Worm (Caenorhabditis elegans) whole organism, L4 larva: ENCODE results near the gene C47D12.5.

ENCODE experiments used
- F44E2.7 ChIP-seq: fragments of 200-800 bp; sonication (Bioruptor generic); IDR thresholded peaks from 2 replicates; pipeline ENCODE4 v2.1.2; 2022; ENCODE audit warnings: missing genetic modification characterization, missing compliant biosample characterization
- R02D3.7 ChIP-seq: fragments of 150-350 bp; sonication (generic microtip); optimal IDR thresholded peaks from 3 replicates; lab custom pipeline; 2014; ENCODE audit warnings: missing biosample characterization, missing genetic modification characterization
- T26A8.4 ChIP-seq: fragments of 200-800 bp; sonication (Bioruptor generic); IDR thresholded peaks from 2 replicates; pipeline ENCODE4 v1.3.6; 2022; ENCODE audit warnings: missing genetic modification characterization, missing compliant biosample characterization
- Y105C5A.15 ChIP-seq: fragments of 200-800 bp; sonication (Bioruptor generic); IDR thresholded peaks from 2 replicates; pipeline ENCODE4 v1.3.6; 2022; ENCODE audit warnings: missing genetic modification characterization, missing compliant biosample characterization
- Y48G9A.11 ChIP-seq: fragments of 200-800 bp; sonication (Bioruptor generic); IDR thresholded peaks from 2 replicates; pipeline ENCODE4 v1.3.6; 2022; ENCODE audit warnings: missing genetic modification reagents, missing genetic modification characterization, missing compliant biosample characterization
- Y5F2A.4 ChIP-seq: fragments of 200-800 bp; sonication (Bioruptor generic); optimal IDR thresholded peaks from 2 replicates; lab custom pipeline; 2018; ENCODE audit warnings: mild to moderate bottlenecking, missing genetic modification characterization, missing compliant biosample characterization
- Y75B8A.6 ChIP-seq: fragments of 200-800 bp; sonication (Bioruptor generic); IDR thresholded peaks from 2 replicates; pipeline ENCODE4 v1.3.6; 2022; ENCODE audit warnings: missing genetic modification reagents, missing genetic modification characterization, missing compliant biosample characterization
- ZK337.2 ChIP-seq: fragments of 200-800 bp; sonication (Bioruptor generic); IDR thresholded peaks from 2 replicates; pipeline ENCODE4 v1.3.6; 2022; ENCODE audit warnings: missing genetic modification reagents, missing genetic modification characterization, missing compliant biosample characterization
- aha-1 ChIP-seq: fragments of 150-350 bp; peaks from one replicate; lab custom pipeline; 2014; ENCODE audit warnings: missing biosample characterization, missing genetic modification characterization
- ama-1 ChIP-seq: fragments of 150-350 bp; optimal IDR thresholded peaks from 2 replicates; lab custom pipeline; 2014; ENCODE audit warnings: inconsistent platforms, mixed read lengths
- attf-4 ChIP-seq: sonication (generic microtip); optimal IDR thresholded peaks from 3 replicates; lab custom pipeline; 2017; ENCODE audit warnings: missing biosample characterization, missing genetic modification characterization
- ceh-44 ChIP-seq: fragments of 200-800 bp; sonication (Bioruptor generic); IDR thresholded peaks from 2 replicates; pipeline ENCODE4 v1.3.6; 2022; ENCODE audit warnings: missing genetic modification reagents, missing genetic modification characterization, missing compliant biosample characterization
- ceh-62 ChIP-seq: sonication (generic microtip); optimal IDR thresholded peaks from 2 replicates; lab custom pipeline; 2017; ENCODE audit warnings: missing biosample characterization, missing genetic modification characterization
- ceh-82 ChIP-seq: sonication (generic microtip); optimal IDR thresholded peaks from 2 replicates; lab custom pipeline; 2017; ENCODE audit warnings: missing biosample characterization, missing genetic modification characterization
- ces-1 ChIP-seq: fragments of 150-350 bp; sonication (generic microtip); optimal IDR thresholded peaks from 4 replicates; lab custom pipeline; 2014; ENCODE audit warnings: missing biosample characterization, missing genetic modification reagents, missing genetic modification characterization
- cey-2 ChIP-seq: sonication (generic microtip); optimal IDR thresholded peaks from 3 replicates; lab custom pipeline; 2017; ENCODE audit warnings: missing genetic modification characterization, mild to moderate bottlenecking, missing compliant biosample characterization, antibody characterized with exemption, borderline replicate concordance; ENCODE audit not compliant: insufficient read depth
- ctbp-1 ChIP-seq: fragments of 200-800 bp; sonication (Bioruptor generic); IDR thresholded peaks from 2 replicates; pipeline ENCODE4 v1.3.6; 2022; ENCODE audit warnings: missing genetic modification reagents, missing genetic modification characterization, missing compliant biosample characterization
- daf-12 ChIP-seq: fragments of 150-350 bp; optimal IDR thresholded peaks from 2 replicates; lab custom pipeline; 2014; ENCODE audit warnings: missing biosample characterization, missing genetic modification reagents, missing genetic modification characterization
- daf-16 ChIP-seq, 3 experiments: sonication (generic microtip); optimal IDR thresholded peaks; 2 replicates each; lab custom pipeline; 2016 to 2017; ENCODE audit warnings: missing genetic modification characterization in 3 of 3, missing genetic modification reagents in 3 of 3, mild to moderate bottlenecking in 2 of 3, missing compliant biosample characterization in 2 of 3, missing biosample characterization in 1 of 3, moderate library complexity in 1 of 3
- daf-8 ChIP-seq: fragments of 200-800 bp; sonication (Bioruptor generic); IDR thresholded peaks from 2 replicates; pipeline ENCODE4 v1.3.6; 2022; ENCODE audit warnings: missing genetic modification characterization, missing compliant biosample characterization
- dpl-1 ChIP-seq: fragments of 150-350 bp; optimal IDR thresholded peaks from 2 replicates; lab custom pipeline; 2014; ENCODE audit warnings: missing biosample characterization, missing genetic modification reagents, missing genetic modification characterization
- gei-8 ChIP-seq: fragments of 200-800 bp; sonication (Bioruptor generic); optimal IDR thresholded peaks from 2 replicates; lab custom pipeline; 2018; ENCODE audit warnings: mild to moderate bottlenecking, missing genetic modification characterization, missing compliant biosample characterization
- hif-1 ChIP-seq, 2 experiments: sonication (generic microtip); optimal IDR thresholded peaks; 2 replicates each; lab custom pipeline; 2016 to 2017; ENCODE audit warnings: missing compliant biosample characterization in 2 of 2, missing genetic modification characterization in 2 of 2, missing genetic modification reagents in 2 of 2, missing genotype in 2 of 2, mild to moderate bottlenecking in 1 of 2
- hlh-11 ChIP-seq: fragments of 200-800 bp; sonication (Bioruptor generic); optimal IDR thresholded peaks from 2 replicates; lab custom pipeline; 2018; ENCODE audit warnings: mild to moderate bottlenecking, missing genetic modification characterization, missing compliant biosample characterization
- hlh-30 ChIP-seq: sonication (generic microtip); optimal IDR thresholded peaks from 2 replicates; lab custom pipeline; 2017; ENCODE audit warnings: antibody characterized with exemption, mild to moderate bottlenecking, missing genetic modification characterization, missing compliant biosample characterization; ENCODE audit not compliant: insufficient read depth
- hmg-1.1 ChIP-seq: fragments of 200-800 bp; sonication (Bioruptor generic); IDR thresholded peaks from 2 replicates; pipeline ENCODE4 v1.3.6; 2022; ENCODE audit warnings: missing genetic modification reagents, missing genetic modification characterization, missing compliant biosample characterization
- lim-7 ChIP-seq: fragments of 200-800 bp; sonication (Bioruptor generic); IDR thresholded peaks from 2 replicates; pipeline ENCODE4 v1.3.6; 2022; ENCODE audit warnings: missing genetic modification characterization, missing compliant biosample characterization
- lin-13 ChIP-seq: fragments of 150-350 bp; optimal IDR thresholded peaks from 2 replicates; lab custom pipeline; 2014; ENCODE audit warnings: missing biosample characterization, missing genetic modification reagents, missing genetic modification characterization
- lir-3 ChIP-seq: sonication (generic microtip); optimal IDR thresholded peaks from 2 replicates; lab custom pipeline; 2016; ENCODE audit warnings: mild to moderate bottlenecking, missing genetic modification characterization, missing compliant biosample characterization
- madf-5 ChIP-seq, 2 experiments: fragments of 200-800 bp; sonication (Bioruptor generic); IDR thresholded peaks; 2 replicates each; pipeline ENCODE4 v1.3.6; 2022; ENCODE audit warnings: missing compliant biosample characterization in 2 of 2, missing genetic modification characterization in 2 of 2
- mdt-29 ChIP-seq: fragments of 200-800 bp; sonication (Bioruptor generic); IDR thresholded peaks from 2 replicates; pipeline ENCODE4 v1.3.6; 2022; ENCODE audit warnings: missing genetic modification reagents, missing genetic modification characterization, missing compliant biosample characterization
- mxl-2 ChIP-seq: fragments of 200-800 bp; sonication (Bioruptor generic); conservative IDR thresholded peaks from 2 replicates; pipeline ENCODE4 v1.3.6; 2022; ENCODE audit warnings: missing genetic modification reagents, missing genetic modification characterization, missing compliant biosample characterization
- mxl-3 ChIP-seq: fragments of 200-800 bp; sonication (Bioruptor generic); optimal IDR thresholded peaks from 2 replicates; lab custom pipeline; 2018; ENCODE audit warnings: mild to moderate bottlenecking, missing genetic modification characterization, missing compliant biosample characterization
- nhr-11 ChIP-seq: fragments of 150-350 bp; optimal IDR thresholded peaks from 2 replicates; lab custom pipeline; 2014; ENCODE audit warnings: missing biosample characterization, missing genetic modification characterization
- nhr-237 ChIP-seq: sonication (generic microtip); optimal IDR thresholded peaks from 2 replicates; lab custom pipeline; 2017; ENCODE audit warnings: missing biosample characterization, missing genetic modification characterization
- nhr-6 ChIP-seq: fragments of 150-350 bp; optimal IDR thresholded peaks from 2 replicates; lab custom pipeline; 2014; ENCODE audit warnings: missing biosample characterization, missing genetic modification characterization
- nhr-76 ChIP-seq: fragments of 150-350 bp; optimal IDR thresholded peaks from 2 replicates; lab custom pipeline; 2014; ENCODE audit warnings: missing biosample characterization, missing genetic modification characterization
- pha-4 ChIP-seq, 2 experiments: fragments of 150-350 bp in 1 of 2; fragments of 200-800 bp in 1 of 2; sonication (Bioruptor generic) in 1 of 2; IDR thresholded peaks in 1 of 2; optimal IDR thresholded peaks in 1 of 2; 2 replicates each; pipeline versions ENCODE4 v1.3.6 to Lab custom; 2014 to 2022; ENCODE audit warnings: missing genetic modification characterization in 2 of 2, missing genetic modification reagents in 2 of 2, missing biosample characterization in 1 of 2, missing compliant biosample characterization in 1 of 2
- php-3 ChIP-seq: fragments of 200-800 bp; sonication (Bioruptor generic); IDR thresholded peaks from 2 replicates; pipeline ENCODE4 v1.3.6; 2022; ENCODE audit warnings: missing genetic modification reagents, missing genetic modification characterization, missing compliant biosample characterization
- pqm-1 ChIP-seq: sonication (generic microtip); optimal IDR thresholded peaks from 2 replicates; lab custom pipeline; 2017; ENCODE audit warnings: missing biosample characterization, missing genetic modification characterization
- saeg-2 ChIP-seq: fragments of 200-800 bp; sonication (Bioruptor generic); IDR thresholded peaks from 2 replicates; pipeline ENCODE4 v1.3.6; 2022; ENCODE audit warnings: missing genetic modification reagents, missing genetic modification characterization, missing compliant biosample characterization
- set-16 ChIP-seq: fragments of 200-800 bp; sonication (Bioruptor generic); IDR thresholded peaks from 2 replicates; pipeline ENCODE4 v1.3.6; 2022; ENCODE audit warnings: missing genetic modification reagents, missing genetic modification characterization, missing compliant biosample characterization
- skn-1 ChIP-seq: fragments of 150-350 bp; optimal IDR thresholded peaks from 2 replicates; lab custom pipeline; 2014; ENCODE audit warnings: missing biosample characterization, missing genetic modification characterization
- snpc-1.2 ChIP-seq: fragments of 200-800 bp; sonication (Bioruptor generic); IDR thresholded peaks from 2 replicates; pipeline ENCODE4 v1.3.6; 2022; ENCODE audit warnings: missing genetic modification reagents, missing genetic modification characterization, missing compliant biosample characterization
- snpc-4 ChIP-seq: fragments of 150-350 bp; optimal IDR thresholded peaks from 2 replicates; lab custom pipeline; 2014; ENCODE audit warnings: missing biosample characterization, missing genetic modification characterization
- unc-62 ChIP-seq, 3 experiments: fragments of 150-350 bp in 1 of 3; sonication (generic microtip); optimal IDR thresholded peaks in 2 of 3; peaks in 1 of 3; 1 replicate in 1 of 3; 2 replicates in 2 of 3; lab custom pipeline; 2014 to 2017; ENCODE audit warnings: missing biosample characterization in 3 of 3, missing genetic modification characterization in 3 of 3, missing genetic modification reagents in 3 of 3, missing genotype in 1 of 3
- zfp-2 ChIP-seq: sonication (generic microtip); optimal IDR thresholded peaks from 2 replicates; lab custom pipeline; 2016; ENCODE audit warnings: mild to moderate bottlenecking, missing genetic modification characterization, missing compliant biosample characterization
- zip-11 ChIP-seq: fragments of 200-800 bp; sonication (Bioruptor generic); IDR thresholded peaks from 2 replicates; pipeline ENCODE4 v1.3.6; 2022; ENCODE audit warnings: missing genetic modification characterization, missing compliant biosample characterization
- zip-2 ChIP-seq: fragments of 150-350 bp; optimal IDR thresholded peaks from 2 replicates; lab custom pipeline; 2014; ENCODE audit warnings: missing biosample characterization, missing genetic modification characterization
- ztf-11 ChIP-seq: fragments of 150-350 bp; optimal IDR thresholded peaks from 2 replicates; lab custom pipeline; 2014; ENCODE audit warnings: missing biosample characterization, missing genetic modification characterization
- ztf-7 ChIP-seq: fragments of 150-350 bp; optimal IDR thresholded peaks from 2 replicates; lab custom pipeline; 2014; ENCODE audit warnings: missing biosample characterization, missing genetic modification characterization

The C47D12.5 gene

DNA sequence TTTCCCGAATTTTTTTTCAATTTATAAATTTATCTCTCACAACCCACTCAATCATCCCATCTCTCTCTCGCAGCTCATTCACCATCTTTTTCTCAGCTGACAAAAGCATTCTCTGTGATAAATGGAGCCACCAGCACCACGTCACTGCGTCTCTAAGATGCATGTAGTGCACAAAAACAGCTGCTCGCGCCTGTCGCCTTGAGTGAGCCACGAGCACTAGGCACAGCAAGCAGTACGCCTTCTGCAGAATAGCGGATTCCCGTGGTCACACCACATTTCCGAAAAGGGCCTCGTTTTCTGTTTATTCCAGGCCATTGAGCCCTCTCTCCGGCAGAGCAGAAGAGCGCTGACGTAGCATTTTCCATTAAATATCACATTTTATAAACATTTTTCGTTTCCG lies 28.5 kb upstream of the C47D12.5 start, which contains the start of gene F13D12.10 (continued):
- TF ChIP-seq ctbp-1 (GFP tag; lab: Robert Waterston, UW) (no peak), aha-1 (tag; lab: Kevin White, UChicago) (peak; percentile 31), Y5F2A.4 (GFP tag; lab: Kevin White, UChicago) (no peak), nhr-76 (tag; lab: Kevin White, UChicago) (no peak), unc-62 (GFP tag; optimal IDR thresholded peaks at IDR 0.05 in 1 of 2; lab: Kevin White, UChicago) (no peak), unc-62 (tag; optimal IDR thresholded peaks at IDR 0.05; lab: Kevin White, UChicago) (no peak), saeg-2 (no peak), R02D3.7 (tag; lab: Kevin White, UChicago) (no peak), Y48G9A.11 (no peak), lin-13 (GFP tag; lab: Kevin White, UChicago) (no peak), daf-8 (GFP tag; lab: Robert Waterston, UW) (no peak), T26A8.4 (GFP tag; lab: Robert Waterston, UW) (no peak), skn-1 (tag; lab: Kevin White, UChicago) (no peak), dpl-1 (GFP tag; lab: Kevin White, UChicago) (no peak), hlh-30 (tag; lab: Kevin White, UChicago) (peak; percentile 62), attf-4 (tag; lab: Kevin White, UChicago) (no peak), daf-16 (GFP tag; optimal IDR thresholded peaks at IDR 0.05; lab: Kevin White, UChicago) (peak in 1 of 2 experiments; percentile 60), daf-16 (tag; optimal IDR thresholded peaks at IDR 0.05; lab: Kevin White, UChicago) (no peak), lir-3 (tag; lab: Kevin White, UChicago) (no peak), set-16 (peak; percentile 49), ceh-62 (no peak), php-3 (GFP tag; lab: Robert Waterston, UW) (no peak), hmg-1.1 (GFP tag; lab: Robert Waterston, UW) (peak; percentile 35; the same call in 1 of the 2 replicates), zfp-2 (tag; lab: Kevin White, UChicago) (no peak), hif-1 (tag; optimal IDR thresholded peaks at IDR 0.05; lab: Kevin White, UChicago) (peak in 1 of 2 experiments; percentile 34), nhr-6 (tag; lab: Kevin White, UChicago) (no peak), ZK337.2 (GFP tag; lab: Robert Waterston, UW) (no peak), F44E2.7 (GFP tag; lab: Robert Waterston, UW) (no peak), mxl-3 (GFP tag; lab: Kevin White, UChicago) (no peak), ces-1 (GFP tag; lab: Kevin White, UChicago) (no peak), nhr-11 (tag; lab: Kevin White, UChicago) (peak; percentile 59), zip-11 (GFP tag; lab: Robert Waterston, UW) (no peak), snpc-4 (tag; lab: Kevin White, UChicago) (no peak), ztf-11 (no peak), mdt-29 (GFP tag; lab: Robert Waterston, UW) (no peak), ama-1 (lab: Kevin White, UChicago) (no peak), Y75B8A.6 (GFP tag; lab: Robert Waterston, UW) (no peak), snpc-1.2 (GFP tag; lab: Robert Waterston, UW) (no peak), Y105C5A.15 (GFP tag; lab: Robert Waterston, UW) (no peak), cey-2 (tag; lab: Kevin White, UChicago) (no peak), gei-8 (GFP tag; lab: Kevin White, UChicago) (no peak), daf-12 (tag; lab: Kevin White, UChicago) (no peak), pqm-1 (tag; lab: Kevin White, UChicago) (no peak), ztf-7 (tag; lab: Kevin White, UChicago) (no peak), mxl-2 (GFP tag; lab: Robert Waterston, UW) (no peak), madf-5 (GFP tag; IDR thresholded peaks at IDR 0.05; lab: Robert Waterston, UW) (no peak), lim-7 (no peak), ceh-82 (tag; lab: Kevin White, UChicago) (no peak), zip-2 (no peak), pha-4 (GFP tag; IDR thresholded peaks at IDR 0.05; lab: Robert Waterston, UW) (no peak), pha-4 (tag; optimal IDR thresholded peaks at IDR 0.05; lab: Kevin White, UChicago) (no peak), hlh-11 (peak; percentile 75), ceh-44 (no peak), nhr-237 (tag; lab: Kevin White, UChicago) (no peak)
